Worm (Caenorhabditis elegans): Measurements from ENCODE around the gene tmem-231.

Gene tmem-231

DNA sequence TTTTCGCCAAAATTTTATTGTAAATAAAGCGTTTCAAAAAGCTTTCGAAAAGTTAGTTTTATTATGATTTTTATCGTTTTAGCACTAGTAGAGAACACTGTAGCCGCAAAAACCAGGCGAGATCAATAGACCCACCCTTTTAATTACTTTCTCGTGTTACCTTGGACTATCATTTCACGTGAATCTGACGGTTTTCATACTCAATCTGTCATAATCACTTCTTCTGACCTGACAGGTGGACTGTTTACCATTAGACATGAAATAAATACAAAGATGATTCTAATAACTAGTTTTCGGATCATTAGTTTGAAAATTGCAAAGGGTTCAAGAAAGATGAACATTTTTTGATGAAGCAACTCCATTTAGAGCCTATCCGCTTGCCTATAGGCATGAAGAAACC, 36.5 kb downstream of the tmem-231 start:
- no peak for TF ChIP-seq ztf-23 (GFP tag; IDR thresholded peaks at IDR 0.05)
- no peak for TF ChIP-seq cog-1 (tag; optimal IDR thresholded peaks at IDR 0.05)
- TF ChIP-seq ref-1 (GFP tag; conservative IDR thresholded peaks at IDR 0.05) = no peak
- no peak for TF ChIP-seq med-1 (GFP tag; optimal IDR thresholded peaks at IDR 0.05; ENCODE audit: insufficient read depth)
- TF ChIP-seq tab-1 (GFP tag; IDR thresholded peaks at IDR 0.05) = no peak

DNA sequence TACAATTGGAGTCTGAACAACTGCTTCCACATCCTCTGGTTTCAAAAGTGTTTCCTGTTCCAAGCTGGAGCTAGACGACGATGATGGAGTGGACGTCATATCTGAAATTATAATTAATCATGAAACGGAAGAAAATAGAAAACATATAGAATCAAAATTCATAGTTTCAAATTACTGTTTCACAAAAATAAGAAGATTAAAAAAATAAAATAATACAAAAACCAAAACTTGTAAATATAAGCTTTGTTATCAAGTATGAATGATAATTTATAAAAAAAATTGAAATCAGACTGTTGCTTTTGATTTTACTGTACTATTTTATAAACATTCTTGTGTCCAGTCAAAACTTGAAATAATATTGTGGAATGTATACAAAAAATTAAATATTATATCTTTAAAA, 37.1 kb downstream of the tmem-231 start, which contains the start of gene str-176:
Gene str-176, minus strand, starts transcription at position 101 of the 400 bp plus-strand sequence.
- no peak for TF ChIP-seq ref-1 (GFP tag; conservative IDR thresholded peaks at IDR 0.05)
- no peak for TF ChIP-seq med-1 (GFP tag; optimal IDR thresholded peaks at IDR 0.05; ENCODE audit: insufficient read depth)
- no peak for TF ChIP-seq ztf-23 (GFP tag; IDR thresholded peaks at IDR 0.05)
- TF ChIP-seq T22C8.4 (GFP tag; IDR thresholded peaks at IDR 0.05) = no peak
- no peak for TF ChIP-seq ztf-29 (GFP tag; IDR thresholded peaks at IDR 0.05)
- no peak for TF ChIP-seq tab-1 (GFP tag; IDR thresholded peaks at IDR 0.05)

DNA sequence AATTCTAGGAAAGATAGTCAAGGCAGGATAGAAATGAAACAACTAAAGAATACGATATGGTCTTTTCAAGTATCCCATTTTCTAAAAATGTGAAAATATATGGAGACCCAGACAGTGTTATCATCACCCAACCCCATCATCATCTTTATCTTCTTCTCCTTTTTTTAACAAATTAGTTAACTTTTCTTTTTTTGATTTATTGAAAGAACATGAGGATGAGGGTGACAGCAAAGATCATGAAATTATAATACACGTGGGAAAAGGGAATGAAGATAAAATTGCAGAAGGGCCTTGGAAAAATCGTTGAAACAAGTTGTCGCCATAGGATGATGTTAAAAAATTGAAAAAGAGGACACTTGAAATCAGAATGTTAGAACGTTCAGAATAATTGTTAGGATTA, 37.6 kb downstream of the tmem-231 start:
- TF ChIP-seq flt-1 (GFP tag; IDR thresholded peaks at IDR 0.05) (no peak), cog-1 (tag; optimal IDR thresholded peaks at IDR 0.05) (no peak)

DNA sequence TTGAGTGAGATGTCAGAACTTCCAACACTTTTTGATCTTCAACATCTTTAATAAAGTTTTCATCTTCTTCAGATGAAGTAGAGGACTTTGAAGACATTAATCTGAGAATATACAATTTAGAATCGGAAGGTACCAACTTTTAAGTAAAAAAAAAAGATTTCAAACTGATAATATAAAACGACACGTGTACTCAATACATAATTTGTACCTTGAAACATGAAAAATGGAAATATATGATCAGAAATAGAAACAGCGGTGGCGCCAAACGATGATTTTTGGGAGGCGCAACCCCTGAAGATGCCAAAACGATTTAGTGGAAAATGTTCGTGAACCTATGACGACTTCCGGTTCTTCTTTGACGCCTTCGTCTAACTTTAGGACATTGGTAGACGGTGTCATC, 45.9 kb downstream of the tmem-231 start, which contains the start of gene oat-1:
Gene oat-1, minus strand, starts transcription at position 101 of the 400 bp plus-strand sequence.
- TF ChIP-seq tab-1 (GFP tag; IDR thresholded peaks at IDR 0.05) (no peak), med-1 (GFP tag; optimal IDR thresholded peaks at IDR 0.05; ENCODE audit: insufficient read depth) (no peak), ref-1 (GFP tag; conservative IDR thresholded peaks at IDR 0.05) (no peak), T22C8.4 (GFP tag; IDR thresholded peaks at IDR 0.05) (no peak), klf-2 (GFP tag; conservative IDR thresholded peaks at IDR 0.05) (no peak), ztf-23 (GFP tag; IDR thresholded peaks at IDR 0.05) (no peak)

DNA sequence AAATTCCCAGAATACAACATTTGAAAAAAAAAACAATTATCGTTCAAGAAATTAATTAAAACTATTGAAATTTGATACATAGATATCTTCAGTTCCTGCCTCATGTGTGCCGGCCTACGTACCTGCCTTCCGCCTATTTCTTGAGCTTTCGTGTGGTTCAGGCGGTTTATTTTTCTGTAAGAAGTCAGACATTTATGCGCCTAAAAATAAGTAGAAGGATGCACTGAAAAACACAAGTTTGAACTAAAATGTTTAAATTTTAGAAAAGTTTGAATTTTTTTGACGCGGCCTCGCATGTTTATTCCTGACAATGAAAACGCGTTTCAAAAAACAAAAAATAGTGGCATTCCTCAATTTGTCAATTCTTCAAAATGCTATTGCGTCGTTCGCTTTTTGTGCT, 47.2 kb downstream of the tmem-231 start, which contains the start of gene C28C12.11:
Gene C28C12.11, plus strand, starts transcription at position 301 of the 400 bp plus-strand sequence.
- TF ChIP-seq tab-1 (GFP tag; IDR thresholded peaks at IDR 0.05) = no peak
- no peak for TF ChIP-seq flt-1 (GFP tag; IDR thresholded peaks at IDR 0.05)
- TF ChIP-seq ref-1 (GFP tag; conservative IDR thresholded peaks at IDR 0.05) = no peak
- TF ChIP-seq med-1 (GFP tag; optimal IDR thresholded peaks at IDR 0.05; ENCODE audit: insufficient read depth) = no peak
- no peak for TF ChIP-seq ztf-29 (GFP tag; IDR thresholded peaks at IDR 0.05)
- no peak for TF ChIP-seq ztf-23 (GFP tag; IDR thresholded peaks at IDR 0.05)
- no peak for TF ChIP-seq T22C8.4 (GFP tag; IDR thresholded peaks at IDR 0.05)
- no peak for TF ChIP-seq klf-2 (GFP tag; conservative IDR thresholded peaks at IDR 0.05)
- no peak for TF ChIP-seq cog-1 (tag; optimal IDR thresholded peaks at IDR 0.05)

DNA sequence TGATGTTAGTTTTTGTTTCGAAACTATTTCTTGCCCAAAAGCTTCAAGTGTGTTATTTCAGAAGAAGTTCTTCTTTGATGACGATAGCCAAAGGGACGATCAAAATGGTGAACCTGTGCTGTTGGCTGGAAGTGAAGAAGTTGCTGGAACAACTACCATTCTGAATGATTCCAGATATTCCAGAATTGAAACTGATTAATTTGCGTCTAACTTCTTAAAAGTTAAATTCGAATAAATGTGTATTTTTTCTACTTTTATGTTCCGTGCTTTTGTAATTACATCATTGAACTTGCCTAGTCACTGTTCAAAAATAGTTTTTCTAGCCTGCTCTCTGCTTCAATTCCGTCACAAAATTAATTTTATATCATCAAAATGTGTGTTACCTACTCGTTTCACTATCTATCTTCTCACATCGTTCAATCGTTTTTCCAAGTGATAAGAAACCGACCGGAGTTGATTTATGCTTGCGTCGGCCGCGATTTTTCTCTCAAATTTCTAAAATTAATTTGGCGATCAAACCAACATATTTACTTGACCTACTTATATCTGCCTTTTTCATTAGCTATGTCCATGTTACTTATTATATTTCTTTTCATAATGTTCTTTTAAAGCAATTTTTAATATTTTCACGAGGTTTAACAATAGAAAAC, 48.6 kb downstream of the tmem-231 start:
- TF ChIP-seq ztf-23 (GFP tag; IDR thresholded peaks at IDR 0.05) = no peak
- no peak for TF ChIP-seq ref-1 (GFP tag; conservative IDR thresholded peaks at IDR 0.05)
- no peak for TF ChIP-seq med-1 (GFP tag; optimal IDR thresholded peaks at IDR 0.05; ENCODE audit: insufficient read depth)
- no peak for TF ChIP-seq ztf-29 (GFP tag; IDR thresholded peaks at IDR 0.05)
- TF ChIP-seq flt-1 (GFP tag; IDR thresholded peaks at IDR 0.05) = no peak
- TF ChIP-seq cog-1 (tag; optimal IDR thresholded peaks at IDR 0.05) = no peak
- no peak for TF ChIP-seq T22C8.4 (GFP tag; IDR thresholded peaks at IDR 0.05)
- TF ChIP-seq tab-1 (GFP tag; IDR thresholded peaks at IDR 0.05) = no peak
- TF ChIP-seq klf-2 (GFP tag; conservative IDR thresholded peaks at IDR 0.05) = no peak

DNA sequence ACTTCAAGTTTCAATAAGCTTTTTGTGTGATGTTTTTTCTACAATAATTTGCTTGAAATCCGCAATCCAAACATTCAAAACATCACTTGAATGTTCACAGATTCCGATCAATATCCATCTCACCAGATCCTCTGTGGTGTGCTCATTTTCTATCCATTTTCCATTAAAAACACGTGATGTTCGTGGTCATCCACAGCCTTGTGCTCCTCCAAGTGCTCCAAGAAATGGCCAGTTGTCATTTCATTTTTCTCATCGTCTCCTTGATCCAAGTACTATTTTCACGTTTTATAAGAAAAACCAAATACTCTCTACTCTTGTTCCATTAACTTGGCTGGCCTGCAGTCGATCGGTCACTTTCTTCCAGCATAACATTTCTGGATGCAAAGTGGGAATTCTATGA, 49.6 kb downstream of the tmem-231 start:
- no peak for TF ChIP-seq cog-1 (tag; optimal IDR thresholded peaks at IDR 0.05)
- no peak for TF ChIP-seq T22C8.4 (GFP tag; IDR thresholded peaks at IDR 0.05)
- no peak for TF ChIP-seq flt-1 (GFP tag; IDR thresholded peaks at IDR 0.05)
- no peak for TF ChIP-seq med-1 (GFP tag; optimal IDR thresholded peaks at IDR 0.05; ENCODE audit: insufficient read depth)
- TF ChIP-seq ztf-23 (GFP tag; IDR thresholded peaks at IDR 0.05) = no peak

DNA sequence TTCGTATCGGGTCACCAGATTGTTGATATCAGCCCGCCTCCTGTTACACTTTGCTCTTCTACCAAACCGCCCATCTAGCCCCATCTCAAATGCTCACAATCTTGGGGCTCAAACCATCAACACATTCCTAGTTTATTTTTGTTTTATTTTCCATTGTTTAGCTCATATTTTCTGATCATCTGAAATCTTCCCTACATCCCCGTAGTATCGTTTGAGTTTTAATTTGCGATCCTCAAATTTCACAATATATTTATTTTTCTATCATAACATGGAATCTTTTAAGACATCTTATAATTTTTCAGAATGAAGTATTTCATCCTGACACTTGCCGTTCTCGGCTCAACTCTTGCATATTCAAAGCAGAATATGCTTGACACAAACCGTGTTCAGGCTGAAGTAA, 50.3 kb downstream of the tmem-231 start, which contains the start of gene spp-10:
Gene spp-10, plus strand, starts transcription at position 301 of the 400 bp plus-strand sequence.
- no peak for TF ChIP-seq ref-1 (GFP tag; conservative IDR thresholded peaks at IDR 0.05)
- TF ChIP-seq flt-1 (GFP tag; IDR thresholded peaks at IDR 0.05) = no peak
- TF ChIP-seq ztf-29 (GFP tag; IDR thresholded peaks at IDR 0.05) = no peak
- TF ChIP-seq T22C8.4 (GFP tag; IDR thresholded peaks at IDR 0.05) = no peak
- TF ChIP-seq ztf-23 (GFP tag; IDR thresholded peaks at IDR 0.05) = no peak
- no peak for TF ChIP-seq klf-2 (GFP tag; conservative IDR thresholded peaks at IDR 0.05)
- no peak for TF ChIP-seq med-1 (GFP tag; optimal IDR thresholded peaks at IDR 0.05; ENCODE audit: insufficient read depth)
- no peak for TF ChIP-seq tab-1 (GFP tag; IDR thresholded peaks at IDR 0.05)
- no peak for TF ChIP-seq cog-1 (tag; optimal IDR thresholded peaks at IDR 0.05)

Data from whole organism, midembryonic.